Worm (Caenorhabditis elegans): ENCODE measurements around the gene ZK856.7.

ZK856.7 gene

DNA sequence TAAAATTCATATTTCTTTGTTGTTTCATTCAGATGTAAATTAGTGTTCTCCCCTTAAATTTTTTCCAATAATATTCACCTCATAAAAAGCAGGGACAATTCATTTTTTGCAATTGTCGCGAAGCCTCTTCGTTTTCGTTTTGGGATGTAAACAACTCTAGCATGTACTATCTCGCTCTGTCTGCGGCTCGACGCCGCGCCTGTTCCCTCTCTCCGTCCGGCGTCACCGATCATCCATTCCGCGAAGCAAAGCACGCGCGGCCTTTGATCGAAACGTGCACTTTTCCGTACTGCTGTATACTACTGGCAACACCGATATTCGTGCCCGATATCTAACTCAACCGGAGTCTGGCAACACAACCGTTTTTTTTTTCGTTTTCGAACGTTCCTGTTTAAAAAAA is 45.1 kb downstream of the ZK856.7 start:
- TF ChIP-seq elt-2 (tag; optimal IDR thresholded peaks at IDR 0.05) (peak; percentile 19), nhr-25 (tag; optimal IDR thresholded peaks at IDR 0.05) (no peak), nhr-77 (tag; optimal IDR thresholded peaks at IDR 0.05) (no peak), nfya-1 (tag; optimal IDR thresholded peaks at IDR 0.05; ENCODE audit: insufficient read depth) (peak; percentile 41), nhr-11 (tag; optimal IDR thresholded peaks at IDR 0.05) (no peak), pha-4 (tag; optimal IDR thresholded peaks at IDR 0.05) (peak; percentile 67), hmg-11 (tag; optimal IDR thresholded peaks at IDR 0.05) (peak; percentile 38), snpc-4 (tag; optimal IDR thresholded peaks at IDR 0.05) (peak; percentile 10), lin-39 (tag; optimal IDR thresholded peaks at IDR 0.05) (peak; percentile 13)

ce11 chrV:10247673-10248239 is 45.9 kb downstream of the ZK856.7 start:
- TF ChIP-seq lsy-12 (tag; optimal IDR thresholded peaks at IDR 0.05) = no peak
- TF ChIP-seq ama-1 (optimal IDR thresholded peaks at IDR 0.05) = peak; percentile 75

- peak; percentile 4 for TF ChIP-seq hmg-11 (tag; optimal IDR thresholded peaks at IDR 0.05)
- no peak for TF ChIP-seq jun-1 (tag; optimal IDR thresholded peaks at IDR 0.05)
- peak; percentile 1 for TF ChIP-seq pha-4 (tag; optimal IDR thresholded peaks at IDR 0.05)
- peak; percentile 17 for TF ChIP-seq elt-2 (tag; optimal IDR thresholded peaks at IDR 0.05)
- TF ChIP-seq pqm-1 (tag; optimal IDR thresholded peaks at IDR 0.05) = peak; percentile 77
- TF ChIP-seq nhr-11 (tag; optimal IDR thresholded peaks at IDR 0.05) = no peak
- TF ChIP-seq nhr-43 (tag; optimal IDR thresholded peaks at IDR 0.05; ENCODE audit: poor library complexity, severe bottlenecking) = no peak
These were observed 46.5 kb downstream of the ZK856.7 start, which contains the start of gene akt-1 for ce11 chrV:10248255-10248979. Gene akt-1 (plus strand): TSS chrV:10248905.

DNA sequence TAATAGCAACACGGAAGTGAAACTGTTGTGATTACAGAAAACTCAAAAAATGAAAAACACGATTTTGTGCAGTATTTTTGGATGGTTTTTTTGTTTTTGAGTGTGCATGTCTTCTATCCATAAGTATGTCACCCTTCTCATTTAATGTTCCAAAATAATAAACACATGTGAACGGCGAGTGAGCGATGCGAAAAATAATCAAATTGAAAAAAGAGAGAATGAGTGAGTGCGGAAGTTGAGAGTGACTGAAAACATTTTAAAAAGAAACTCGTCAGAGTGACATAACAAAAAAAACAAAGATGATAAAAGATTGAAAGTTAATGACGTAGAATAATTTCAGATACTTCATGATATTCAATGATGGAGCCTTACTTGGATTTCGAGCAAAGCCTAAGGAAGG is 47.6 kb downstream of the ZK856.7 start:
- TF ChIP-seq nhr-77 (tag; optimal IDR thresholded peaks at IDR 0.05) = no peak
- no peak for TF ChIP-seq nhr-76 (tag; optimal IDR thresholded peaks at IDR 0.05)
